Worm (Caenorhabditis elegans) whole organism, L4 larva: ENCODE measurements around the gene srw-51.

Source experiments
- F37D6.2 ChIP-seq: sonication (generic microtip); optimal IDR thresholded peaks from 2 replicates; lab custom pipeline; 2016; ENCODE audit warnings: mild to moderate bottlenecking, missing genetic modification characterization, missing compliant biosample characterization
- T20F7.1 ChIP-seq: fragments of 200-800 bp; sonication (Bioruptor generic); optimal IDR thresholded peaks from 2 replicates; lab custom pipeline; 2018; ENCODE audit warnings: mild to moderate bottlenecking, missing genetic modification characterization, missing compliant biosample characterization
- Y48G9A.11 ChIP-seq: fragments of 200-800 bp; sonication (Bioruptor generic); IDR thresholded peaks from 2 replicates; pipeline ENCODE4 v1.3.6; 2022; ENCODE audit warnings: missing genetic modification reagents, missing genetic modification characterization, missing compliant biosample characterization
- Y75B8A.6 ChIP-seq: fragments of 200-800 bp; sonication (Bioruptor generic); IDR thresholded peaks from 2 replicates; pipeline ENCODE4 v1.3.6; 2022; ENCODE audit warnings: missing genetic modification reagents, missing genetic modification characterization, missing compliant biosample characterization
- ZK546.5 ChIP-seq, 2 experiments: sonication (generic microtip); optimal IDR thresholded peaks; 2 replicates each; lab custom pipeline; 2017; ENCODE audit warnings: missing biosample characterization in 2 of 2, missing genetic modification characterization in 2 of 2
- aha-1 ChIP-seq: fragments of 150-350 bp; peaks from one replicate; lab custom pipeline; 2014; ENCODE audit warnings: missing biosample characterization, missing genetic modification characterization
- aly-2 ChIP-seq: sonication (generic microtip); optimal IDR thresholded peaks from 2 replicates; lab custom pipeline; 2018; ENCODE audit warnings: missing biosample characterization, missing genetic modification characterization
- ceh-44 ChIP-seq: fragments of 200-800 bp; sonication (Bioruptor generic); IDR thresholded peaks from 2 replicates; pipeline ENCODE4 v1.3.6; 2022; ENCODE audit warnings: missing genetic modification reagents, missing genetic modification characterization, missing compliant biosample characterization
- ces-1 ChIP-seq: fragments of 150-350 bp; sonication (generic microtip); optimal IDR thresholded peaks from 4 replicates; lab custom pipeline; 2014; ENCODE audit warnings: missing biosample characterization, missing genetic modification reagents, missing genetic modification characterization
- ctbp-1 ChIP-seq: fragments of 200-800 bp; sonication (Bioruptor generic); IDR thresholded peaks from 2 replicates; pipeline ENCODE4 v1.3.6; 2022; ENCODE audit warnings: missing genetic modification reagents, missing genetic modification characterization, missing compliant biosample characterization
- daf-12 ChIP-seq: fragments of 150-350 bp; optimal IDR thresholded peaks from 2 replicates; lab custom pipeline; 2014; ENCODE audit warnings: missing biosample characterization, missing genetic modification reagents, missing genetic modification characterization
- daf-8 ChIP-seq: fragments of 200-800 bp; sonication (Bioruptor generic); IDR thresholded peaks from 2 replicates; pipeline ENCODE4 v1.3.6; 2022; ENCODE audit warnings: missing genetic modification characterization, missing compliant biosample characterization
- dmd-6 ChIP-seq: fragments of 200-800 bp; sonication (Bioruptor generic); IDR thresholded peaks from 2 replicates; pipeline ENCODE4 v1.3.6; 2022; ENCODE audit warnings: missing genetic modification reagents, missing genetic modification characterization, missing compliant biosample characterization
- duxl-1 ChIP-seq: sonication (generic microtip); optimal IDR thresholded peaks from 2 replicates; lab custom pipeline; 2016; ENCODE audit warnings: mild to moderate bottlenecking, missing genetic modification characterization, moderate library complexity, missing compliant biosample characterization; ENCODE audit not compliant: poor library complexity
- dve-1 ChIP-seq: sonication (generic microtip); optimal IDR thresholded peaks from 2 replicates; lab custom pipeline; 2017; ENCODE audit warnings: antibody characterized with exemption, mild to moderate bottlenecking, missing genetic modification characterization, missing compliant biosample characterization; ENCODE audit not compliant: insufficient read depth
- hlh-30 ChIP-seq: sonication (generic microtip); optimal IDR thresholded peaks from 2 replicates; lab custom pipeline; 2017; ENCODE audit warnings: antibody characterized with exemption, mild to moderate bottlenecking, missing genetic modification characterization, missing compliant biosample characterization; ENCODE audit not compliant: insufficient read depth
- jun-1 ChIP-seq: fragments of 150-350 bp; optimal IDR thresholded peaks from 2 replicates; lab custom pipeline; 2014; ENCODE audit warnings: missing biosample characterization, missing genetic modification reagents, missing genetic modification characterization
- lin-29 ChIP-seq: fragments of 200-800 bp; sonication (Bioruptor generic); IDR thresholded peaks from 2 replicates; pipeline ENCODE4 v1.3.6; 2022; ENCODE audit warnings: missing genetic modification reagents, missing genetic modification characterization, missing compliant biosample characterization
- lin-38 ChIP-seq: fragments of 200-800 bp; sonication (Bioruptor generic); IDR thresholded peaks from 2 replicates; pipeline ENCODE4 v1.3.6; 2022; ENCODE audit warnings: missing genetic modification reagents, missing genetic modification characterization, missing compliant biosample characterization
- lin-39 ChIP-seq: fragments of 150-350 bp; optimal IDR thresholded peaks from 2 replicates; lab custom pipeline; 2014; ENCODE audit warnings: missing biosample characterization, missing genetic modification reagents, missing genetic modification characterization
- madf-5 ChIP-seq, 2 experiments: fragments of 200-800 bp; sonication (Bioruptor generic); IDR thresholded peaks; 2 replicates each; pipeline ENCODE4 v1.3.6; 2022; ENCODE audit warnings: missing compliant biosample characterization in 2 of 2, missing genetic modification characterization in 2 of 2
- madf-9 ChIP-seq: fragments of 200-800 bp; sonication (Bioruptor generic); conservative IDR thresholded peaks from 2 replicates; pipeline ENCODE4 v1.3.6; 2022; ENCODE audit warnings: missing genetic modification reagents, missing genetic modification characterization, missing compliant biosample characterization
- mdl-1 ChIP-seq, 2 experiments: fragments of 150-350 bp in 1 of 2; sonication (generic microtip) in 1 of 2; optimal IDR thresholded peaks; 2 replicates each; lab custom pipeline; 2014 to 2017; ENCODE audit warnings: missing biosample characterization in 2 of 2, missing genetic modification characterization in 2 of 2
- nhr-6 ChIP-seq: fragments of 150-350 bp; optimal IDR thresholded peaks from 2 replicates; lab custom pipeline; 2014; ENCODE audit warnings: missing biosample characterization, missing genetic modification characterization
- nhr-77 ChIP-seq: fragments of 150-350 bp; optimal IDR thresholded peaks from 2 replicates; lab custom pipeline; 2014; ENCODE audit warnings: missing biosample characterization, missing genetic modification characterization
- set-16 ChIP-seq: fragments of 200-800 bp; sonication (Bioruptor generic); IDR thresholded peaks from 2 replicates; pipeline ENCODE4 v1.3.6; 2022; ENCODE audit warnings: missing genetic modification reagents, missing genetic modification characterization, missing compliant biosample characterization
- skn-1 ChIP-seq: fragments of 150-350 bp; optimal IDR thresholded peaks from 2 replicates; lab custom pipeline; 2014; ENCODE audit warnings: missing biosample characterization, missing genetic modification characterization
- snpc-4 ChIP-seq: fragments of 150-350 bp; optimal IDR thresholded peaks from 2 replicates; lab custom pipeline; 2014; ENCODE audit warnings: missing biosample characterization, missing genetic modification characterization
- spr-3 ChIP-seq: fragments of 200-800 bp; sonication (Bioruptor generic); optimal IDR thresholded peaks from 2 replicates; lab custom pipeline; 2018; ENCODE audit warnings: mild to moderate bottlenecking, missing genetic modification characterization, missing compliant biosample characterization
- vab-7 ChIP-seq: fragments of 200-800 bp; sonication (Bioruptor generic); IDR thresholded peaks from 2 replicates; pipeline ENCODE4 v1.3.6; 2022; ENCODE audit warnings: missing genetic modification reagents, missing genetic modification characterization, missing compliant biosample characterization

srw-51 gene

ce11 chrV:17170822-17171221, at the start of gene srw-51:
Gene srw-51, minus strand, starts transcription at chrV:17170922.
- no peak for TF ChIP-seq daf-8
- TF ChIP-seq lin-38 (GFP tag; lab: Robert Waterston, UW): no peak
- TF ChIP-seq mdl-1 (tag; optimal IDR thresholded peaks at IDR 0.05; lab: Kevin White, UChicago): no peak

DNA sequence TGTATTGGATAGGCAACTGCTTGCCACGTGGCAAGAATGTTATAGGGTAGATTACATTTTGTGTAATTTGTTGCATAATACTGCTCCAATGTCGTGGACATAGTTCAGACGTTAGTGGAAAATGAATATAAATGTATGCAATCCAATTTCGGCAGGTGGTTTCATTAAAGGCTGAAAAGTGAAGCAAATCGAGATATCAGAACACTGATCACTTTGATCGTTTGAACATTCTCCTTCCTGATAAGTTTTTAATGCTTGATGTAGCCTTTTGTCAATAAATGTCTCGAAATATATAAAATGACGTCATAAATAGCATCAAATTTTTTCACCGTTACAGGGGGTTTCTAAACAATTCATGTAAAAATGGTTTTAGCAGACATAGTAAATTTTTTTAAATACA, 49.6 kb upstream of the srw-51 start, which contains the start of gene srh-109:
Gene srh-109, minus strand, starts transcription at position 101 of the 400 bp plus-strand sequence.
- TF ChIP-seq ceh-44 (GFP tag; lab: Robert Waterston, UW) (no peak), nhr-6 (tag; lab: Kevin White, UChicago) (no peak), vab-7 (GFP tag; lab: Robert Waterston, UW) (no peak), dve-1 (no peak)

DNA sequence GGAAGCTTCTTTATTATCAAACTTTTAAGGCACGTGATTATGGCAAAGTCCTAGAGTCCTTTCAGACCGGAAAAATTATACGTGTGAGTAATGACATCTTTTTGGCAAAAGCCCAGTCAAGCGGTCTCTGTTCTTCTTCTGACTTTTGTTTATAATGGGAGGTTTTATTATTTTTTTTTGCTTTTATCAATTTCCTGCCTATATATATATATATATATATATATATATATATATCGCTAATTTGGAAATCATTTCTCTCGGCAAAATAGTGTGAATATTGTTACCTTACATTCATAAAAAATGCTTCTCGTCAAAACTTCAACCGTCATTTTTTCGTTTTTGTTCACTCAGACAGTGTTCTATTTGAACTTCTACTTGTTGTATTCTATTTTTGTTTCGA, 47.0 kb upstream of the srw-51 start, which contains the start of gene srbc-62:
Gene srbc-62, plus strand, starts transcription at position 301 of the 400 bp plus-strand sequence.
- TF ChIP-seq spr-3 (no peak), T20F7.1 (GFP tag; lab: Kevin White, UChicago) (no peak), ZK546.5 (tag; optimal IDR thresholded peaks at IDR 0.05; lab: Kevin White, UChicago) (no peak), aly-2 (tag; lab: Kevin White, UChicago) (no peak), lin-39 (tag; lab: Kevin White, UChicago) (no peak), snpc-4 (tag; lab: Kevin White, UChicago) (no peak), Y48G9A.11 (GFP tag; lab: Robert Waterston, UW) (no peak), lin-29 (GFP tag; lab: Robert Waterston, UW) (no peak), hlh-30 (no peak), F37D6.2 (tag; lab: Kevin White, UChicago) (no peak), madf-9 (GFP tag; lab: Robert Waterston, UW) (no peak), ces-1 (GFP tag; lab: Kevin White, UChicago) (no peak), Y75B8A.6 (GFP tag; lab: Robert Waterston, UW) (no peak), ctbp-1 (GFP tag; lab: Robert Waterston, UW) (no peak), skn-1 (tag; lab: Kevin White, UChicago) (no peak), aha-1 (tag; lab: Kevin White, UChicago) (no peak)

- TF ChIP-seq hlh-30: no peak
- no peak for TF ChIP-seq daf-12 (tag; lab: Kevin White, UChicago)
- no peak for TF ChIP-seq nhr-77 (tag; lab: Kevin White, UChicago)
- no peak for TF ChIP-seq jun-1
- no peak for TF ChIP-seq madf-9 (GFP tag; lab: Robert Waterston, UW)
- 0 out of 4 replicates have a peak, but pooled peaks of 1 of the 2 experiments have one; percentile 12 for TF ChIP-seq madf-5 (GFP tag; IDR thresholded peaks at IDR 0.05; lab: Robert Waterston, UW)
These were observed 44.9 kb upstream of the srw-51 start for ce11 chrV:17215602-17216001.

DNA sequence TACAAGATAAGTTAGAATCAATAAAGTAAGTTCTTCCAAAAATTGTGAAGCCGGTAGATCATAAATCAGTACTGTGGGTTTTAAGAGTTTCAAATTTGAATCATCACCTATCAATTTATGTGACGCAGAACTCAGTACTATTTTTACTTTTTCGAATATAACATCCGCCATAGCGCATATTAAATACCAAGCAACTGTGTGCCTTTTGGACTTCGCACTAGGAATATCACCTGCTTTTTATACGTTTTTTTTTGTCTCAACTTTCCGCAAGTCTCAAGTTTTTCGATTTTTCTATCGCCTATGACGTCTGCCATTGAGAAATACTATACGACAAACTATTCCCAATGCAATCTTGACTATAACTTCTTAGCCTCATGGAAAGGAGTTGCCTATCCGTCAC, 42.0 kb upstream of the srw-51 start, which contains the start of gene srh-113:
Gene srh-113, plus strand, starts transcription at position 301 of the 400 bp plus-strand sequence.
- no peak for TF ChIP-seq lin-29 (GFP tag; lab: Robert Waterston, UW)
- no peak for TF ChIP-seq duxl-1
- TF ChIP-seq aly-2 (tag; lab: Kevin White, UChicago): no peak
- no peak for TF ChIP-seq ctbp-1 (GFP tag; lab: Robert Waterston, UW)
- TF ChIP-seq, all 104 proteins: peak for 0

ce11 chrV:17211989-17212731, 41.4 kb upstream of the srw-51 start, which contains the start of gene srh-236:
Gene srh-236, minus strand, starts transcription at chrV:17212039.
- TF ChIP-seq dmd-6 (GFP tag; lab: Robert Waterston, UW) (no peak), set-16 (peak; percentile 86)
